Comparison of ENCODE assay signal across 3 fruit fly cellular contexts in the genomic region with DNA sequence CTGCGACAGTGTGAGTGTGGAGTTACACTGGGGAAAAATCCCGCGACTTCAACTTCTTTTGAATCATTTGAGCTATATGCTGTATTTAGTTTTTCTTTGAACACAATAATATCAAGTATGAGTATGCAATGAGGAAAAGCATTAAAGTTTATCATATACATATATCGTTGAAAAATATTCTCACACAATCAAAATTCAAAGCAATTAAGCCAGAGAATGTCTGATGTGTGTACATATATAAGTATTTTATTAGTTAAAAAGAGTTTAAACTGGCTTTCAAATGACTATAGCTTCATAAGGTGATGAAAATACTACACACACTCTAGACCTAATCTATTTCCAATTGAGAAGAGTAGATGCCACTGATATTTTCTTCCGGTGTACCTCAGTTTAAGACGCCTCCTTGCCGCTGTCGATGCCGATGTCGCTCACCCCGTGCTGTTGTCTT.
TF ChIP-seq lines count a peak whose summit lies in the region.

No protein-coding gene starts in this region.

TF ChIP-seq in whole organism, embryonic, 481 proteins besides CTCF, POLR2A, EP300 and RAD21 (continued from another document and continues in another):
- TF ChIP-seq HmgZ (tag; optimal IDR thresholded peaks at IDR 0.05; lab: Kevin White, UChicago) = no peak
- TF ChIP-seq Lim3 (GFP tag; IDR thresholded peaks at IDR 0.05; lab: Robert Waterston, UW) = no peak
- no peak for TF ChIP-seq Rx (GFP tag; IDR thresholded peaks at IDR 0.05; lab: Robert Waterston, UW)
- TF ChIP-seq CG8944 (GFP tag; optimal IDR thresholded peaks at IDR 0.05; lab: Kevin White, UChicago) = no peak
- TF ChIP-seq CHES-1-like (GFP tag; optimal IDR thresholded peaks at IDR 0.05; lab: Kevin White, UChicago) = no peak
- TF ChIP-seq Mad (GFP tag; optimal IDR thresholded peaks at IDR 0.05; lab: Kevin White, UChicago) = peak; percentile 34
- peak; percentile 72 for TF ChIP-seq phol (tag; optimal IDR thresholded peaks at IDR 0.05; lab: Kevin White, UChicago)
- TF ChIP-seq CG9797 (GFP tag; optimal IDR thresholded peaks at IDR 0.05; lab: Kevin White, UChicago) = no peak
- no peak for TF ChIP-seq CG3065 (GFP tag; optimal IDR thresholded peaks at IDR 0.05; lab: Kevin White, UChicago)
- peak; percentile 6 for TF ChIP-seq CG6813 (GFP tag; optimal IDR thresholded peaks at IDR 0.05; lab: Kevin White, UChicago)
- no peak for TF ChIP-seq sr (GFP tag; IDR thresholded peaks at IDR 0.05; lab: Robert Waterston, UW)
- TF ChIP-seq tx (GFP tag; optimal IDR thresholded peaks at IDR 0.05; lab: Kevin White, UChicago) = no peak
- TF ChIP-seq tna (GFP tag; IDR thresholded peaks at IDR 0.05; lab: Robert Waterston, UW; ENCODE audit: partially characterized antibody) = no peak
- TF ChIP-seq sna (GFP tag; IDR thresholded peaks at IDR 0.05; lab: Robert Waterston, UW; ENCODE audit: partially characterized antibody) = no peak
- TF ChIP-seq CG34422 (GFP tag; IDR thresholded peaks at IDR 0.05; lab: Robert Waterston, UW) = no peak
- TF ChIP-seq CG1647 (GFP tag; optimal IDR thresholded peaks at IDR 0.05; lab: Kevin White, UChicago) = no peak
- TF ChIP-seq Neu2 (GFP tag; optimal IDR thresholded peaks at IDR 0.05; lab: Kevin White, UChicago; ENCODE audit: borderline replicate concordance) = no peak
- TF ChIP-seq CG5180 (GFP tag; optimal IDR thresholded peaks at IDR 0.05; lab: Kevin White, UChicago) = no peak
- TF ChIP-seq Max (GFP tag; optimal IDR thresholded peaks at IDR 0.05; lab: Kevin White, UChicago) = peak; percentile 42
- TF ChIP-seq Dad (GFP tag; optimal IDR thresholded peaks at IDR 0.05; lab: Kevin White, UChicago) = no peak
- TF ChIP-seq cato (GFP tag; optimal IDR thresholded peaks at IDR 0.05; lab: Kevin White, UChicago; ENCODE audit: borderline replicate concordance) = peak; percentile 50
- peak; percentile 37 for TF ChIP-seq CG3407 (GFP tag; optimal IDR thresholded peaks at IDR 0.05; lab: Kevin White, UChicago)
- no peak for TF ChIP-seq so (GFP tag; IDR thresholded peaks at IDR 0.05; lab: Robert Waterston, UW)
- TF ChIP-seq disco-r (GFP tag; optimal IDR thresholded peaks at IDR 0.05; lab: Kevin White, UChicago) = no peak
- peak; percentile 61 for TF ChIP-seq CG2678 (tag; optimal IDR thresholded peaks at IDR 0.05; lab: Kevin White, UChicago)
- TF ChIP-seq Awh (GFP tag; IDR thresholded peaks at IDR 0.05; lab: Robert Waterston, UW) = no peak
- TF ChIP-seq fru (optimal IDR thresholded peaks at IDR 0.05; lab: Kevin White, UChicago) = no peak
- TF ChIP-seq CG4820 (GFP tag; optimal IDR thresholded peaks at IDR 0.05; lab: Kevin White, UChicago) = peak; percentile 26
- TF ChIP-seq grn (GFP tag; optimal IDR thresholded peaks at IDR 0.05; lab: Kevin White, UChicago) = no peak
- no peak for TF ChIP-seq ash1 (GFP tag; optimal IDR thresholded peaks at IDR 0.05; lab: Kevin White, UChicago)
- TF ChIP-seq Nf-YC (tag; optimal IDR thresholded peaks at IDR 0.05; lab: Kevin White, UChicago) = no peak
- peak; percentile 59 for TF ChIP-seq dmrt99B (tag; optimal IDR thresholded peaks at IDR 0.05; lab: Kevin White, UChicago)
- TF ChIP-seq Rfx (GFP tag; IDR thresholded peaks at IDR 0.05; lab: Robert Waterston, UW) = no peak
- no peak for TF ChIP-seq maf-S (GFP tag; optimal IDR thresholded peaks at IDR 0.05; lab: Kevin White, UChicago)
- peak; percentile 23 for TF ChIP-seq CG2120 (GFP tag; optimal IDR thresholded peaks at IDR 0.05; lab: Kevin White, UChicago)
- no peak for TF ChIP-seq Tbp (GFP tag; optimal IDR thresholded peaks at IDR 0.05; lab: Kevin White, UChicago)
- peak; percentile 90 for TF ChIP-seq zf30C (GFP tag; optimal IDR thresholded peaks at IDR 0.05; lab: Kevin White, UChicago)
- TF ChIP-seq CG17568 (GFP tag; optimal IDR thresholded peaks at IDR 0.05; lab: Kevin White, UChicago) = no peak
- TF ChIP-seq CG3281 (GFP tag; optimal IDR thresholded peaks at IDR 0.05; lab: Kevin White, UChicago) = peak; percentile 9
- no peak for TF ChIP-seq ab (GFP tag; optimal IDR thresholded peaks at IDR 0.05; lab: Kevin White, UChicago)
- TF ChIP-seq CG8359 (GFP tag; optimal IDR thresholded peaks at IDR 0.05; lab: Kevin White, UChicago; ENCODE audit: borderline replicate concordance) = peak; percentile 18
- no peak for TF ChIP-seq pan (optimal IDR thresholded peaks at IDR 0.05; lab: Kevin White, UChicago)
- TF ChIP-seq pan (GFP tag; optimal IDR thresholded peaks at IDR 0.05 in 1 of 2, IDR thresholded peaks at IDR 0.05 in 1 of 2) = peak in 1 of 2 experiments; percentile 18

TF ChIP-seq in whole organism, prepupa, 60 proteins besides CTCF, POLR2A, EP300 and RAD21 (continued from another document):
- TF ChIP-seq CG31627 (GFP tag; optimal IDR thresholded peaks at IDR 0.05; lab: Kevin White, UChicago) (peak; percentile 82), Hr39 (GFP tag; optimal IDR thresholded peaks at IDR 0.05; lab: Kevin White, UChicago) (peak; percentile 80), CG3032 (tag; optimal IDR thresholded peaks at IDR 0.05; lab: Kevin White, UChicago) (peak; percentile 72), CG8319 (GFP tag; optimal IDR thresholded peaks at IDR 0.05; lab: Kevin White, UChicago) (peak; percentile 73), net (GFP tag; optimal IDR thresholded peaks at IDR 0.05; lab: Kevin White, UChicago) (peak; percentile 67), Sox14 (GFP tag; optimal IDR thresholded peaks at IDR 0.05; lab: Kevin White, UChicago) (peak; percentile 83), CG8119 (GFP tag; IDR thresholded peaks at IDR 0.05; lab: Robert Waterston, UW) (peak; percentile 80), CG10669 (GFP tag; optimal IDR thresholded peaks at IDR 0.05; lab: Kevin White, UChicago) (peak; percentile 72), Lpt (GFP tag; optimal IDR thresholded peaks at IDR 0.05; lab: Kevin White, UChicago) (peak; percentile 53), achi (GFP tag; optimal IDR thresholded peaks at IDR 0.05; lab: Kevin White, UChicago) (peak; percentile 82), fd85E (GFP tag; optimal IDR thresholded peaks at IDR 0.05; lab: Kevin White, UChicago) (peak; percentile 51), Blimp-1 (GFP tag; optimal IDR thresholded peaks at IDR 0.05; lab: Kevin White, UChicago) (peak; percentile 71), CG16779 (tag; optimal IDR thresholded peaks at IDR 0.05; lab: Kevin White, UChicago) (peak; percentile 46), Eip93F (GFP tag; optimal IDR thresholded peaks at IDR 0.05; lab: Kevin White, UChicago) (peak; percentile 65), Sox102F (GFP tag; optimal IDR thresholded peaks at IDR 0.05; lab: Kevin White, UChicago) (peak; percentile 77), CG15336 (GFP tag; IDR thresholded peaks at IDR 0.05; lab: Robert Waterston, UW) (peak; percentile 64; the same call in 1 of the 2 replicates), CG32006 (GFP tag; optimal IDR thresholded peaks at IDR 0.05; lab: Kevin White, UChicago) (peak; percentile 93), topi (GFP tag; optimal IDR thresholded peaks at IDR 0.05; lab: Kevin White, UChicago) (peak; percentile 88), Eip78C (GFP tag; lab: Kevin White, UChicago) (peak; percentile 96), vri (GFP tag; optimal IDR thresholded peaks at IDR 0.05; lab: Kevin White, UChicago) (peak; percentile 54), CG3919 (GFP tag; optimal IDR thresholded peaks at IDR 0.05; lab: Kevin White, UChicago) (peak; percentile 82), eg (GFP tag; IDR thresholded peaks at IDR 0.05; lab: Robert Waterston, UW) (peak; percentile 42; the same call in 1 of the 3 replicates), esn (GFP tag; optimal IDR thresholded peaks at IDR 0.05; lab: Kevin White, UChicago) (peak; percentile 92), spab (GFP tag; optimal IDR thresholded peaks at IDR 0.05; lab: Kevin White, UChicago) (peak; percentile 71), svp (GFP tag; lab: Kevin White, UChicago) (no peak), CG9139 (GFP tag; optimal IDR thresholded peaks at IDR 0.05; lab: Kevin White, UChicago) (peak; percentile 34), ss (GFP tag; optimal IDR thresholded peaks at IDR 0.05; lab: Kevin White, UChicago) (peak; percentile 69 to 79), Sox15 (GFP tag; optimal IDR thresholded peaks at IDR 0.05; lab: Kevin White, UChicago) (peak; percentile 61), CG4318 (GFP tag; optimal IDR thresholded peaks at IDR 0.05; lab: Kevin White, UChicago) (peak; percentile 78), CG6854 (GFP tag; optimal IDR thresholded peaks at IDR 0.05; lab: Kevin White, UChicago) (peak; percentile 64), cyc (GFP tag; optimal IDR thresholded peaks at IDR 0.05; lab: Kevin White, UChicago) (peak; percentile 82), CG8632 (GFP tag; optimal IDR thresholded peaks at IDR 0.05; lab: Kevin White, UChicago) (peak; percentile 74), Ets96B (tag; optimal IDR thresholded peaks at IDR 0.05; lab: Kevin White, UChicago) (peak; percentile 71), CG10631 (GFP tag; optimal IDR thresholded peaks at IDR 0.05; lab: Kevin White, UChicago) (peak; percentile 81), fd59A (GFP tag; optimal IDR thresholded peaks at IDR 0.05; lab: Kevin White, UChicago) (peak; percentile 77), dac (GFP tag; optimal IDR thresholded peaks at IDR 0.05; lab: Kevin White, UChicago) (peak; percentile 46), CG34406 (GFP tag; optimal IDR thresholded peaks at IDR 0.05; lab: Kevin White, UChicago) (peak; percentile 73), Eip75B (GFP tag; optimal IDR thresholded peaks at IDR 0.05; lab: Kevin White, UChicago) (peak; percentile 75), CG1621 (tag; optimal IDR thresholded peaks at IDR 0.05; lab: Kevin White, UChicago) (peak; percentile 41)

TF ChIP-seq in whole organism, wandering third instar larva, 38 proteins besides CTCF, POLR2A, EP300 and RAD21 (continued from another document):
- no peak for TF ChIP-seq lola (GFP tag; optimal IDR thresholded peaks at IDR 0.05; lab: Kevin White, UChicago)
- TF ChIP-seq Mio (GFP tag; optimal IDR thresholded peaks at IDR 0.05; lab: Kevin White, UChicago) = no peak
- no peak for TF ChIP-seq dl (GFP tag; optimal IDR thresholded peaks at IDR 0.05; lab: Kevin White, UChicago; ENCODE audit: insufficient read depth in 1 of 2, partially characterized antibody in 2 of 2)
- TF ChIP-seq brk (GFP tag; optimal IDR thresholded peaks at IDR 0.05; lab: Kevin White, UChicago) = no peak
- TF ChIP-seq Dif (GFP tag; optimal IDR thresholded peaks at IDR 0.05; lab: Kevin White, UChicago; ENCODE audit: partially characterized antibody) = no peak
- TF ChIP-seq Abd-B (GFP tag; optimal IDR thresholded peaks at IDR 0.05; lab: Kevin White, UChicago) = no peak
- TF ChIP-seq br (GFP tag; optimal IDR thresholded peaks at IDR 0.05; lab: Kevin White, UChicago) = peak; percentile 65
- TF ChIP-seq ey (GFP tag; optimal IDR thresholded peaks at IDR 0.05; lab: Kevin White, UChicago) = peak; percentile 78
- peak; percentile 39 for TF ChIP-seq Dfd (GFP tag; optimal IDR thresholded peaks at IDR 0.05; lab: Kevin White, UChicago)
TF ChIP-seq in whole organism, wandering third instar larva: peak in this region for 18.
